Worm (Caenorhabditis elegans): Measurements from ENCODE around the gene F46B3.8.

- TF ChIP-seq fkh-6 (tag; optimal IDR thresholded peaks at IDR 0.05) = no peak
- no peak for TF ChIP-seq nfya-1 (tag; optimal IDR thresholded peaks at IDR 0.05)
- no peak for TF ChIP-seq ceh-2 (tag; optimal IDR thresholded peaks at IDR 0.05)
- TF ChIP-seq pqm-1 (tag; optimal IDR thresholded peaks at IDR 0.05) = no peak
- no peak for TF ChIP-seq unc-55 (GFP tag; optimal IDR thresholded peaks at IDR 0.05)
- no peak for TF ChIP-seq syd-9 (tag; optimal IDR thresholded peaks at IDR 0.05)
- TF ChIP-seq ceh-14 (tag; optimal IDR thresholded peaks at IDR 0.05) = no peak
- TF ChIP-seq mec-3 (tag; optimal IDR thresholded peaks at IDR 0.05; ENCODE audit: borderline replicate concordance) = no peak
- TF ChIP-seq nhr-11 (tag; optimal IDR thresholded peaks at IDR 0.05) = no peak
- TF ChIP-seq ama-1 (optimal IDR thresholded peaks at IDR 0.05) = no peak
These were observed 40.8 kb upstream of the F46B3.8 start for ce11 chrV:20663736-20664135.
